Worm (Caenorhabditis elegans): Measurements from ENCODE around the gene crn-3.

Gene crn-3

DNA sequence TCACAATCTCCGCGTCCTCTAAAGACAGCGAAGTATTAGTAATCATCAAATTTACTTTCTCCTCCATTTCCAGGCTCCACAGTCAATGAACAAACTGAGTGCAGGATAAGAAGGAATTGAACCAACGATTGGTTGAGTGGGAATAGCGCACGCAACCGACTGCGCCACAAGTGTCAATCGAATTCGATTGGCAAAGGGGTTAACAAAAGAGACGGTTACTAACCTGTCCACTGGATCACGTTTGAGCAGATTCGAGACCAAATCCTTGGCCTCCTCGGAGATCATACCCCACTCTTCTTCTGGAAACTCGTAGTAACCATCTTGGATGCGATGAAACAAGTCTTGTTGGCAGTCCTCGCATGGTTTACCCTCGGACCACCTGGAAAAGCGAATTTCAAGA, 42.6 kb upstream of the crn-3 start:
- TF ChIP-seq saeg-2 (GFP tag; IDR thresholded peaks at IDR 0.05) (no peak), ctbp-1 (GFP tag; IDR thresholded peaks at IDR 0.05) (peak; percentile 36; the same call in 1 of the 2 replicates), egl-27 (tag; optimal IDR thresholded peaks at IDR 0.05) (no peak), mxl-2 (GFP tag; conservative IDR thresholded peaks at IDR 0.05) (no peak), tra-1 (GFP tag; IDR thresholded peaks at IDR 0.05) (no peak), lin-13 (GFP tag; optimal IDR thresholded peaks at IDR 0.05) (peak; percentile 69), lsy-2 (tag; optimal IDR thresholded peaks at IDR 0.05) (no peak), zip-2 (tag; optimal IDR thresholded peaks at IDR 0.05) (no peak), lin-38 (GFP tag; IDR thresholded peaks at IDR 0.05) (peak; percentile 42; the same call in 1 of the 2 replicates), mes-2 (tag; optimal IDR thresholded peaks at IDR 0.05; ENCODE audit: poor library complexity, severe bottlenecking) (no peak), nhr-76 (tag; optimal IDR thresholded peaks at IDR 0.05) (no peak), nhr-11 (tag; optimal IDR thresholded peaks at IDR 0.05) (no peak), F37D6.2 (tag; optimal IDR thresholded peaks at IDR 0.05) (no peak), aly-2 (tag; optimal IDR thresholded peaks at IDR 0.05) (no peak), daf-12 (tag; optimal IDR thresholded peaks at IDR 0.05) (no peak), daf-16 (GFP tag; optimal IDR thresholded peaks at IDR 0.05) (no peak), daf-16 (tag; optimal IDR thresholded peaks at IDR 0.05) (no peak), lin-15B (tag; optimal IDR thresholded peaks at IDR 0.05) (no peak), nhr-102 (tag; optimal IDR thresholded peaks at IDR 0.05) (no peak), nhr-28 (tag; optimal IDR thresholded peaks at IDR 0.05) (no peak), dpl-1 (GFP tag; optimal IDR thresholded peaks at IDR 0.05) (no peak), lin-39 (tag; optimal IDR thresholded peaks at IDR 0.05) (no peak), F49E8.2 (tag; optimal IDR thresholded peaks at IDR 0.05; ENCODE audit: borderline replicate concordance) (peak; percentile 23), F44E2.7 (GFP tag; IDR thresholded peaks at IDR 0.05) (no peak), Y105C5A.15 (GFP tag; IDR thresholded peaks at IDR 0.05) (no peak), php-3 (GFP tag; IDR thresholded peaks at IDR 0.05) (no peak), duxl-1 (tag; optimal IDR thresholded peaks at IDR 0.05; ENCODE audit: poor library complexity) (no peak), Y75B8A.6 (GFP tag; IDR thresholded peaks at IDR 0.05) (peak; percentile 75; the same call in 1 of the 2 replicates), zfp-2 (tag; optimal IDR thresholded peaks at IDR 0.05) (no peak), nhr-10 (tag; optimal IDR thresholded peaks at IDR 0.05) (no peak), attf-4 (tag; optimal IDR thresholded peaks at IDR 0.05) (no peak), pha-4 (GFP tag; IDR thresholded peaks at IDR 0.05) (0 out of 2 replicates have a peak, but pooled peaks have one; percentile 27), pha-4 (tag; optimal IDR thresholded peaks at IDR 0.05) (no peak), ceh-32 (tag; optimal IDR thresholded peaks at IDR 0.05; ENCODE audit: poor library complexity) (no peak), egl-43 (GFP tag; IDR thresholded peaks at IDR 0.05) (peak; percentile 50), sdz-12 (GFP tag; optimal IDR thresholded peaks at IDR 0.05) (peak; percentile 68), zip-11 (GFP tag; IDR thresholded peaks at IDR 0.05) (no peak), cey-2 (tag; optimal IDR thresholded peaks at IDR 0.05; ENCODE audit: borderline replicate concordance, insufficient read depth) (no peak), mep-1 (tag; optimal IDR thresholded peaks at IDR 0.05) (no peak), ceh-20 (GFP tag; IDR thresholded peaks at IDR 0.05) (no peak; the same call in 1 of the 2 replicates), dmd-6 (GFP tag; IDR thresholded peaks at IDR 0.05) (no peak), skn-1 (tag; optimal IDR thresholded peaks at IDR 0.05) (no peak), R02D3.7 (tag; optimal IDR thresholded peaks at IDR 0.05) (no peak), ceh-44 (GFP tag; IDR thresholded peaks at IDR 0.05) (no peak), gei-8 (GFP tag; optimal IDR thresholded peaks at IDR 0.05) (no peak), fos-1 (tag; optimal IDR thresholded peaks at IDR 0.05) (no peak), ces-1 (GFP tag; optimal IDR thresholded peaks at IDR 0.05) (no peak), rbr-2 (tag; optimal IDR thresholded peaks at IDR 0.05) (no peak), lir-3 (tag; optimal IDR thresholded peaks at IDR 0.05) (no peak), Y48G9A.11 (GFP tag; IDR thresholded peaks at IDR 0.05) (no peak; the same call in 1 of the 2 replicates), nhr-77 (tag; optimal IDR thresholded peaks at IDR 0.05) (no peak), nhr-41 (GFP tag; IDR thresholded peaks at IDR 0.05) (no peak)

Data from whole organism, L4 larva.